Worm (Caenorhabditis elegans): ENCODE data around the gene srxa-19.

srxa-19 gene

DNA sequence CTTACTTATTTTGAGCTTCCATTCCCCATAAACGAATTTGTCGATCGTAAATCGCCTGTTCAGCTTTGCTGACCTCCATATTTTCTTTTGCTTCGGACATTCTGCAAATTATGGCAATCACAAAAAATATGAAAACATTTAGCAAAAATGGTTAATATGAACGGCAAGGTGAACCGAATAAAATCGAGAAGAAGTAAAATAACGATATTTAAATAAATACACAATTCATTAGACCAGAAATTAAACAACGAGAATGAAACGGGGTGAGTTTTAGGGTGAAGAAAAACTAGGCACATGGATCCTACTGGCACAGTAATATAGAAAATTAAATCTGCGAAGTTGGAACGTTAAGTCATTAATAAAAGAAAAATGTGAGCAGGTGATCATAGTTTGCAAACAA is 7.6 kb upstream of the srxa-19 start, which contains the start of gene aos-1:
TSS of gene aos-1 (minus strand) at position 101 of the 400 bp plus-strand sequence.
- TF ChIP-seq elt-3 (tag; optimal IDR thresholded peaks at IDR 0.05) (no peak), nhr-11 (tag; optimal IDR thresholded peaks at IDR 0.05) (no peak), dmd-4 (tag; optimal IDR thresholded peaks at IDR 0.05) (no peak), ZK546.5 (tag; optimal IDR thresholded peaks at IDR 0.05) (no peak), crh-2 (tag; optimal IDR thresholded peaks at IDR 0.05) (no peak), lin-11 (tag; optimal IDR thresholded peaks at IDR 0.05) (no peak), sma-3 (GFP tag; optimal IDR thresholded peaks at IDR 0.05) (no peak)

DNA sequence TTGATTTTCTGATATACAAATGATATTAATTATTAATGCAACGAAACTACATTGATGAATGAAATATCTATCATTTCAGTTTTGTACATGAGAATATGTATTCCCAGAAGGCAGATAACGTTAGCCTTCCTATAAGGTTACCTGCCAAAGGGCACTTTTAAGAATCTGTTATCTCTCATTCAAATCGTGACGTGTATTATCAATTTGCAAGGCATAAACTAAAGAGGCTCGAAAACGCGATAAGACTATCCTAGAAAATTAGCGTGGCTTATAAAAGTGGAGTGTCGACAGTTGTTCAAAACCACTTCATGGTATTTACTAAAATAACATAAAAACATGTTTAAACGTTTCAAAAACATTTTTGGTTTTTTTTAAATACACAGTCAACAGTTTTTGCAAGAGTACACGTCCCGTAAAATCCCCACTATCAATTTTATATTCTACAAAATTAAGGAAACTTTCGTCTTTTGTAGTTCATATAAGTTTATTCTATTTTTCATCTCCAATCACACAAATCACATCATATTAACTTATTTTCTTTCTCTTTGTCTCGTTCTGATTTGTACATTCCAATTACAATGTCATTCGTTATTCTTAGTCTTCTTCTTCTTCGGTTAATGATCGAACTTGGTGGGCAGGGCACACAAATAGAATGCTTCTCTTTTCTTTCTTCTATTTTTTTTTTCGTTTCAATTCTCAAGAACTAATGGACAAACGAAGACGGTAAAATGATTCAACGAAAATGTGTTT is 2.4 kb upstream of the srxa-19 start, which contains the start of gene C08B6.10:
TSS of gene C08B6.10 (plus strand) at position 700 of the 750 bp plus-strand sequence.
- TF ChIP-seq fos-1 (tag; optimal IDR thresholded peaks at IDR 0.05) (peak; percentile 20), egl-27 (tag; optimal IDR thresholded peaks at IDR 0.05) (no peak)

DNA sequence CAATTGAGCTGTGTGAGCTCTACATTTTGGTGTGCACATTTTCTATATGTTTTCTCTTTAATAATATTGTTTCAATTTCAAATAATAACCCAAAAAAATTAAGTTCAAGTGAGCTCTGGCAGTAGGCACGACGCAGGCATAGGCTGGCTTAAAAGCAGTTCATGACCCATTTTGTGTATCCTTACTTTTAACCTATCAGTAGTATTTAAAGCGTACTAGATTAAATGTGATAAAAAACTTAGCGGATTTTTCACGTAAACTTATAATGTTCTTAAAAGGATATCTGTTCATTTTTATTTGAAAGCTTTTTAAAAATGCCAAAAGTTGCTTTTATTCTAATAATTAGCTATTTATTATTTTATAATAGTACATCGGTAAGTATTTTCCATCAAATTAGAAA is 754 bp upstream of the srxa-19 start, which contains the start of gene C08B6.6:
TSS of gene C08B6.6 (plus strand) at position 301 of the 400 bp plus-strand sequence.
- TF ChIP-seq ZK546.5 (tag; optimal IDR thresholded peaks at IDR 0.05): no peak

DNA sequence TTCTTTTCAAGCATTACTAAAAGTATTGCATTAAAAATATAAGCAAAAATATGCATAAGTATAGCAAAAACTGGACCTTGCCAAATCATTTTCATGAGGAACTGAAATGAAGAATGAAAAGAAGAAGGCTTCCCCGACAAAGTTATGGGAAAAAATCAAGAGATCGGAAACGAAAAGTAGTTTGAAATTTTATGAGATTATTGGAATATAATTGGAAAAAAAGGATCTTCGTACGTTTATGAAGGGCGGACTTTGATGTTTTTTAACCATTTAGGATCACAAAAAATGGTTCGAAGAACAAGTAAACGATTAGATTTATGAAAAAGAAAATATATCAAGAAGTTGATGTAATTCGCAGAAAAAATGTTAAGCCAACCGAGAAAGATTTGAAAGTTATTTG is 1.7 kb downstream of the srxa-19 start, which contains the start of gene srxa-18:
TSS of gene srxa-18 (minus strand) at position 100 of the 400 bp plus-strand sequence.
- no peak for TF ChIP-seq peb-1 (tag; optimal IDR thresholded peaks at IDR 0.05)
- no peak for TF ChIP-seq ztf-4 (tag; optimal IDR thresholded peaks at IDR 0.05)
- no peak for TF ChIP-seq egl-27 (tag; optimal IDR thresholded peaks at IDR 0.05)
- TF ChIP-seq alr-1 (tag; optimal IDR thresholded peaks at IDR 0.05): no peak
- no peak for TF ChIP-seq unc-39 (tag; optimal IDR thresholded peaks at IDR 0.05)
- TF ChIP-seq mdl-1 (tag; optimal IDR thresholded peaks at IDR 0.05): no peak
- TF ChIP-seq blmp-1 (tag; optimal IDR thresholded peaks at IDR 0.05; ENCODE audit: insufficient read depth): no peak
- no peak for TF ChIP-seq nhr-25 (tag; optimal IDR thresholded peaks at IDR 0.05)
- TF ChIP-seq fos-1 (tag; optimal IDR thresholded peaks at IDR 0.05): no peak
- no peak for TF ChIP-seq mab-5 (tag; optimal IDR thresholded peaks at IDR 0.05)
- TF ChIP-seq nhr-11 (tag; optimal IDR thresholded peaks at IDR 0.05): no peak
- no peak for TF ChIP-seq lin-11 (tag; optimal IDR thresholded peaks at IDR 0.05)

DNA sequence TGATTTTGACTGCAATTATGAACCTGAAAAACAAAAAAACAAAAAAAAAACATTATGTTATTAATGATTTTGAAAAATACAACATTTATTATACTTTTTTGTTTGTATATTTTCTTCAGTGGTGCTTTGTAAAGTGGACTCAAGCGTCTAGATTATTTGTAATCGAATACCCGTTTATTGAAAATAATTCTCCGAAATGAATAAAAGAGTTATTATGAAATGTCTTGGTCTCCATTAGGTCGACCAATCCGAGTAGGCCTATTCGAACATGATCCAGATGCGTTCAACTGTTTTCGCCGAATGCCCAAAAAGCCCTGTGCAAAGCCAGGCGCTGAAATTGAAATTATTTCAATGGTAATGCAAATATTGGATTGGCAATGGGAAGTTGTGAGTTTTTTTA is 5.1 kb downstream of the srxa-19 start, which contains the start of gene C08B6.5:
TSS of gene C08B6.5 (plus strand) at position 301 of the 400 bp plus-strand sequence.
- TF ChIP-seq R02D3.7 (tag; optimal IDR thresholded peaks at IDR 0.05): no peak
- TF ChIP-seq F13H6.1 (tag; optimal IDR thresholded peaks at IDR 0.05): no peak

DNA sequence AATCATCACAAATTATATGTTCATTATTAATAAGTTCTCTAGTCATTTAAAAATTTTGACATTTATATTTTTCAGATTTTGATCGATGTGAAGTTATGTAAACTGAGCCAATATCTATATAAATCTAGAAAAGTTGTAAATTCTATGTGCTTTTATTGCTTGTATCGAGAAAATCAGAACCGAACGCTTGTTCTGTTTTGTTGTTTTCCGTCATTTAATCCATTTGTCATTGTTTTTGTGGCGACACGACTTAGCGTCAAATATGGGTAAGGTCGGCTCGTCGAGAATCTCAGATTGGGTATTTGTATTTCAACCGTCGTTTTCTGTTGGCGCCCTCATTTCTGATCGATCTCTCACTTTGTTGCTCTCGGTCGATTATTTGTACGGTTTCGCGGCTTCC is 8.2 kb downstream of the srxa-19 start, which contains the start of gene cht-5:
TSS of gene cht-5 (plus strand) at position 301 of the 400 bp plus-strand sequence.
- TF ChIP-seq nhr-237 (tag; optimal IDR thresholded peaks at IDR 0.05): no peak
- no peak for TF ChIP-seq unc-39 (tag; optimal IDR thresholded peaks at IDR 0.05)
- TF ChIP-seq sem-4 (tag; optimal IDR thresholded peaks at IDR 0.05): no peak
- TF ChIP-seq nhr-6 (tag; optimal IDR thresholded peaks at IDR 0.05): no peak
- no peak for TF ChIP-seq nhr-11 (tag; optimal IDR thresholded peaks at IDR 0.05)
- TF ChIP-seq mbf-1 (tag; optimal IDR thresholded peaks at IDR 0.05): no peak
- no peak for TF ChIP-seq dmd-4 (tag; optimal IDR thresholded peaks at IDR 0.05)

DNA sequence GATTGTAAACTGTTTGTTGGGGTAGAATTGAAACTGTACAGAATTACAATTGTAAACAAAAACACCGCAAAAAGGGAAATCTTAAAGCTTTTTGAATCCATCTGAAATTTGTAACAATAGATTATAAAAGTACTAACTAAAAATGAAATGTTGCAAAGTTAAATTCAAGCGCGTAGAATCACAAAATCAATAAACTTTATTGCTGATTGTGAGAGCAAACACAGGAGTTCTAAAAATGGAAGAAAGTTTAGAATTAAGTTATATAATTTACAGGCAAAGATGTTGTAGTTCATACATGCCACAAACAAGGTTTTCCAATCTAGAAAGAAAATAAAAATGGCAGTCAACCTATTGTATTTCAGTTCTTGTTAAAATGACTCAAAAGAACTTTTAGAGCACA is 10.4 kb downstream of the srxa-19 start, which contains the start of gene C08B6.3:
TSS of gene C08B6.3 (minus strand) at position 101 of the 400 bp plus-strand sequence.
- TF ChIP-seq ama-1 (optimal IDR thresholded peaks at IDR 0.05) (no peak), alr-1 (tag; optimal IDR thresholded peaks at IDR 0.05) (no peak), lin-13 (GFP tag; optimal IDR thresholded peaks at IDR 0.05) (no peak), zag-1 (tag; optimal IDR thresholded peaks at IDR 0.05) (no peak)

DNA sequence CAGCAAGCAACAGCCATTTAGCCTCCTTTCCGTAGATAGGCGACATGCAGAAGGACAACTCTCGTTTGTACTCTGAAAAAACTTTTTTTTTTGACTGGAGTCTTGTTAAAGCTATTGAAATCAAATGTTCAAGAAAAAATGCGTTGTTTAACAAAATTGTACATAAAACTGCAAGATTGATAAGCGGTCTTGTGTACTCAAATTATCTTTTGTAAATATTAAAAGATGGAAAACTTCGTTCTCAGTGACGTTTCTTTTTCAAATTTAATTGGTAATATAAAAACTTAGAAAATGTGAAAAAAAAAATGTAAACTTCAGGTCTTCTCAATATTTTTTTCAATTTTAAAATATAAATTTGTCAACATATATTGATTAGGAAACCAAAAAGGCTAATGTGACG is 11.4 kb downstream of the srxa-19 start:
- TF ChIP-seq sem-4 (tag; optimal IDR thresholded peaks at IDR 0.05): no peak
- peak; percentile 24 for TF ChIP-seq fos-1 (tag; optimal IDR thresholded peaks at IDR 0.05)

Measured in whole organism, L2 larva.